Worm (Caenorhabditis elegans): ENCODE measurements around the gene Y94H6A.2.

ce11 chrIV:2751568-2751967 lies 21.5 kb downstream of the Y94H6A.2 start, which contains the start of gene Y54G2A.41:
- no peak for TF ChIP-seq unc-62 (GFP tag; optimal IDR thresholded peaks at IDR 0.05)
- TF ChIP-seq tbx-8 (GFP tag; optimal IDR thresholded peaks at IDR 0.05), result no peak
- no peak for TF ChIP-seq unc-120 (tag; optimal IDR thresholded peaks at IDR 0.05; ENCODE audit: poor library complexity, severe bottlenecking)
- no peak for TF ChIP-seq nhr-28 (tag; optimal IDR thresholded peaks at IDR 0.05)
- TF ChIP-seq zip-8 (tag; optimal IDR thresholded peaks at IDR 0.05), result no peak
- no peak for TF ChIP-seq pha-4 (tag; optimal IDR thresholded peaks at IDR 0.05)
- TF ChIP-seq mls-2 (tag; optimal IDR thresholded peaks at IDR 0.05), result no peak
- TF ChIP-seq elt-3 (tag; optimal IDR thresholded peaks at IDR 0.05), result no peak
- TF ChIP-seq nhr-237 (tag; optimal IDR thresholded peaks at IDR 0.05), result no peak
